Fruit fly (Drosophila melanogaster) whole organism, pupa: Measurements from ENCODE around the gene CG44174.
A peak's percentile ranks its signal among the peaks of the same experiment; 100 is the strongest.

Source experiments
- CG10348 ChIP-seq: fragments of 200-800 bp; sonication (Bioruptor generic); IDR thresholded peaks from 2 replicates; pipeline ENCODE4 v1.3.6; 2022; ENCODE audit warnings: missing biosample characterization, missing genetic modification characterization
- CG12605 ChIP-seq: fragments of 200-800 bp; sonication (Bioruptor generic); IDR thresholded peaks from 2 replicates; pipeline ENCODE4 v1.3.6; 2022; ENCODE audit warnings: missing biosample characterization, missing genetic modification characterization
- CG13204 ChIP-seq: fragments of 200-800 bp; sonication (Bioruptor generic); optimal IDR thresholded peaks from 2 replicates; lab custom pipeline; 2018; ENCODE audit warnings: missing biosample characterization, mild to moderate bottlenecking, missing genetic modification characterization, moderate library complexity
- CG14655 ChIP-seq: fragments of 200-800 bp; sonication (Bioruptor generic); optimal IDR thresholded peaks from 3 replicates; lab custom pipeline; 2017; ENCODE audit warnings: mild to moderate bottlenecking, missing biosample characterization, missing genetic modification reagents, missing genetic modification characterization
- CG32121 ChIP-seq: fragments of 200-800 bp; sonication (Bioruptor generic); IDR thresholded peaks from 2 replicates; pipeline ENCODE4 v1.3.6; 2022; ENCODE audit warnings: missing biosample characterization, missing genetic modification characterization
- CG34367 ChIP-seq: fragments of 200-800 bp; sonication (Bioruptor generic); optimal IDR thresholded peaks from 2 replicates; lab custom pipeline; 2018; ENCODE audit warnings: missing biosample characterization, mild to moderate bottlenecking, missing genetic modification characterization
- CG8159 ChIP-seq: fragments of 200-800 bp; sonication (Bioruptor generic); optimal IDR thresholded peaks from 3 replicates; lab custom pipeline; 2018; ENCODE audit warnings: missing biosample characterization, mild to moderate bottlenecking, missing genetic modification characterization, moderate library complexity
- CG8301 ChIP-seq: fragments of 200-800 bp; sonication (Bioruptor generic); optimal IDR thresholded peaks from 2 replicates; lab custom pipeline; 2018; ENCODE audit warnings: missing biosample characterization, mild to moderate bottlenecking, missing genetic modification characterization
- EcR ChIP-seq: fragments of 200-800 bp; sonication (Bioruptor generic); optimal IDR thresholded peaks from 3 replicates; lab custom pipeline; 2019; ENCODE audit warnings: missing biosample characterization, missing genetic modification characterization, mild to moderate bottlenecking, moderate library complexity, missing genetic modification reagents
- Pif1A ChIP-seq: fragments of 200-800 bp; sonication (Bioruptor generic); optimal IDR thresholded peaks from 3 replicates; lab custom pipeline; 2016; ENCODE audit warnings: missing biosample characterization, missing genetic modification characterization
- Pif1B ChIP-seq: fragments of 200-800 bp; sonication (Bioruptor generic); optimal IDR thresholded peaks from 3 replicates; lab custom pipeline; 2016; ENCODE audit warnings: missing biosample characterization, missing genetic modification characterization
- Snoo ChIP-seq: fragments of 200-800 bp; sonication (Bioruptor generic); optimal IDR thresholded peaks from 3 replicates; lab custom pipeline; 2017; ENCODE audit warnings: missing biosample characterization, mild to moderate bottlenecking, missing genetic modification characterization, inconsistent platforms
- fd96Ca ChIP-seq: fragments of 200-800 bp; sonication (Bioruptor generic); IDR thresholded peaks from 3 replicates; pipeline ENCODE4 v1.3.6; 2022; ENCODE audit warnings: missing biosample characterization, missing genetic modification characterization
- gl ChIP-seq: fragments of 200-800 bp; sonication (Bioruptor generic); optimal IDR thresholded peaks from 2 replicates; lab custom pipeline; 2018; ENCODE audit warnings: missing biosample characterization, mild to moderate bottlenecking, missing genetic modification characterization

dm6 chr3R:19264789-19265188 is 32.7 kb downstream of the CG44174 start:
- TF ChIP-seq EcR (no peak), CG10348 (GFP tag; lab: Robert Waterston, UW) (no peak), gl (tag; lab: Kevin White, UChicago) (no peak), CG14655 (GFP tag; lab: Kevin White, UChicago) (peak; percentile 62), CG34367 (tag; lab: Kevin White, UChicago) (no peak), Pif1B (GFP tag; lab: Kevin White, UChicago) (no peak), CG8301 (peak; percentile 60), Pif1A (GFP tag; lab: Kevin White, UChicago) (peak; percentile 39), CG8159 (tag; lab: Kevin White, UChicago) (no peak), CG12605 (GFP tag; lab: Robert Waterston, UW) (no peak), CG32121 (GFP tag; lab: Robert Waterston, UW) (no peak), CG13204 (GFP tag; lab: Kevin White, UChicago) (no peak), Snoo (tag; lab: Kevin White, UChicago) (no peak), fd96Ca (GFP tag; lab: Robert Waterston, UW) (peak; percentile 67; the same call in 2 of the 3 replicates)
